Fruit fly (Drosophila melanogaster): ENCODE measurements around the gene CG14422.

The CG14422 gene

DNA sequence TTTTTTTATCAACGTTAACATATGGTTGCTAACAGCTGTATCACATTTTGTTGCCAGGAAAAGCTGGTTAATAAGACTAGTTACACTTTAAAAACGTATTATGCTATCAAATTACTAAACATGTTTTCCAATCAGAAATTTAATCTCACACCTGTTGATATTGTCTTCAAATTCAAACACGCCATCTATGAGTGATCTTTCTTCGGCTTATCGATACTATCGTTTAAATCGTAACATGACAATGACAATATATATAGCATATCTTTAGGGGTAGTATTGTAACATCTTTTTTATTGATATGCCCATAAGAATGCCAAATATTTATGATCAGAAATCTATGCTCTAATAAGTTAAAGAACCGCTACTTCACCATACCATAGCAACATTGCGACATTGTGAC lies 5.9 kb downstream of the CG14422 start:
- TF ChIP-seq Sox102F (GFP tag; optimal IDR thresholded peaks at IDR 0.05) = no peak
- no peak for TF ChIP-seq CG2202 (tag; optimal IDR thresholded peaks at IDR 0.05)
- TF ChIP-seq sens (GFP tag) = peak; percentile 78
- no peak for TF ChIP-seq nerfin-2 (GFP tag; IDR thresholded peaks at IDR 0.05; ENCODE audit: partially characterized antibody)
- TF ChIP-seq fu2 (GFP tag; optimal IDR thresholded peaks at IDR 0.05) = no peak
- peak; percentile 41; the same call in 1 of the 3 replicates for TF ChIP-seq vnd (GFP tag; IDR thresholded peaks at IDR 0.05; ENCODE audit: partially characterized antibody)
- no peak for TF ChIP-seq corto (GFP tag; optimal IDR thresholded peaks at IDR 0.05)
- TF ChIP-seq nmo (GFP tag; optimal IDR thresholded peaks at IDR 0.05) = no peak
- TF ChIP-seq CG14710 (tag; optimal IDR thresholded peaks at IDR 0.05) = peak; percentile 5
- no peak for TF ChIP-seq GATAe (GFP tag; conservative IDR thresholded peaks at IDR 0.05)
- TF ChIP-seq Dip2 (GFP tag; IDR thresholded peaks at IDR 0.05) = peak; percentile 92
- peak; percentile 61 for TF ChIP-seq grn (GFP tag; optimal IDR thresholded peaks at IDR 0.05)
- TF ChIP-seq sna (GFP tag; IDR thresholded peaks at IDR 0.05; ENCODE audit: partially characterized antibody) = peak; percentile 43
- TF ChIP-seq CG34224 (GFP tag; IDR thresholded peaks at IDR 0.05; ENCODE audit: partially characterized antibody) = peak; percentile 62; the same call in 2 of the 3 replicates
- TF ChIP-seq kah (GFP tag; optimal IDR thresholded peaks at IDR 0.05) = peak; percentile 97
- TF ChIP-seq Max (GFP tag; optimal IDR thresholded peaks at IDR 0.05) = no peak
- peak; percentile 95 for TF ChIP-seq CG11504 (tag; optimal IDR thresholded peaks at IDR 0.05)
- TF ChIP-seq vfl (GFP tag; optimal IDR thresholded peaks at IDR 0.05) = no peak
- TF ChIP-seq CG10267 (tag; optimal IDR thresholded peaks at IDR 0.05) = peak; percentile 7
- TF ChIP-seq CG14667 (GFP tag; IDR thresholded peaks at IDR 0.05) = no peak
- no peak for TF ChIP-seq org-1 (GFP tag; optimal IDR thresholded peaks at IDR 0.05)
- TF ChIP-seq bbx (GFP tag; IDR thresholded peaks at IDR 0.05; ENCODE audit: partially characterized antibody) = peak; percentile 80
- TF ChIP-seq HmgZ (tag; optimal IDR thresholded peaks at IDR 0.05) = peak; percentile 26
- TF ChIP-seq sug (tag; optimal IDR thresholded peaks at IDR 0.05) = peak; percentile 1
- peak; percentile 72 for TF ChIP-seq CG6791 (GFP tag; IDR thresholded peaks at IDR 0.05; ENCODE audit: partially characterized antibody)
- TF ChIP-seq CG16813 (GFP tag; IDR thresholded peaks at IDR 0.05; ENCODE audit: partially characterized antibody) = peak; percentile 76
- TF ChIP-seq Ets97D (GFP tag; optimal IDR thresholded peaks at IDR 0.05) = peak; percentile 3
- peak; percentile 7 for TF ChIP-seq pzg (GFP tag; optimal IDR thresholded peaks at IDR 0.05)
- no peak for TF ChIP-seq hb (GFP tag; IDR thresholded peaks at IDR 0.05; ENCODE audit: partially characterized antibody)
- peak; percentile 29 for TF ChIP-seq Sry-δ (GFP tag; optimal IDR thresholded peaks at IDR 0.05)
- TF ChIP-seq CTCF (GFP tag; optimal IDR thresholded peaks at IDR 0.05) = peak; percentile 94
- no peak for TF ChIP-seq MTF-1 (GFP tag; optimal IDR thresholded peaks at IDR 0.05; ENCODE audit: borderline replicate concordance)
- TF ChIP-seq CG2199 (GFP tag; IDR thresholded peaks at IDR 0.05) = 0 out of 3 replicates have a peak, but pooled peaks have one; percentile 12
- TF ChIP-seq insv (GFP tag; optimal IDR thresholded peaks at IDR 0.05) = peak; percentile 3 to 96
- TF ChIP-seq Bgb (GFP tag; IDR thresholded peaks at IDR 0.05; ENCODE audit: partially characterized antibody) = peak; percentile 72
- TF ChIP-seq knrl (GFP tag; IDR thresholded peaks at IDR 0.05; ENCODE audit: partially characterized antibody) = peak; percentile 69
- TF ChIP-seq Deaf1 (tag; optimal IDR thresholded peaks at IDR 0.05) = no peak
- TF ChIP-seq Trl (optimal IDR thresholded peaks at IDR 0.05) = no peak
- no peak for TF ChIP-seq Trl (GFP tag; optimal IDR thresholded peaks at IDR 0.05)
- TF ChIP-seq tap (tag; optimal IDR thresholded peaks at IDR 0.05) = peak; percentile 28
- TF ChIP-seq CG34376 (GFP tag; optimal IDR thresholded peaks at IDR 0.05) = no peak
- peak; percentile 54; the same call in 2 of the 3 replicates for TF ChIP-seq Doc3 (GFP tag; IDR thresholded peaks at IDR 0.05; ENCODE audit: partially characterized antibody)
- peak; percentile 77 for TF ChIP-seq stwl (tag; optimal IDR thresholded peaks at IDR 0.05)
- TF ChIP-seq zen2 (GFP tag; IDR thresholded peaks at IDR 0.05; ENCODE audit: partially characterized antibody) = peak; percentile 54; the same call in 2 of the 3 replicates
- TF ChIP-seq Scr (GFP tag; IDR thresholded peaks at IDR 0.05; ENCODE audit: partially characterized antibody) = peak; percentile 76
- peak; percentile 73 for TF ChIP-seq Dll (GFP tag; IDR thresholded peaks at IDR 0.05; ENCODE audit: partially characterized antibody)
- no peak for TF ChIP-seq row (GFP tag; IDR thresholded peaks at IDR 0.05)
- peak; percentile 13 for TF ChIP-seq Dp (GFP tag; optimal IDR thresholded peaks at IDR 0.05)
- peak; percentile 72 for TF ChIP-seq BEAF-32 (GFP tag; optimal IDR thresholded peaks at IDR 0.05)

Measured in whole organism, embryonic.